Worm (Caenorhabditis elegans) whole organism, L1 larva: ENCODE measurements around the gene suex-1.

Experiments
- C04F5.9 ChIP-seq: sonication (generic microtip); optimal IDR thresholded peaks from 2 replicates; lab custom pipeline; 2016; ENCODE audit warnings: missing genetic modification characterization, missing compliant biosample characterization
- C16A3.4 ChIP-seq: fragments of 150-350 bp; optimal IDR thresholded peaks from 2 replicates; lab custom pipeline; 2014; ENCODE audit warnings: missing biosample characterization, missing genetic modification characterization
- C34B4.2 ChIP-seq: sonication (generic microtip); optimal IDR thresholded peaks from 2 replicates; lab custom pipeline; 2017; ENCODE audit warnings: mild to moderate bottlenecking, missing genetic modification characterization, missing compliant biosample characterization
- F16B12.6 ChIP-seq: fragments of 150-350 bp; optimal IDR thresholded peaks from 2 replicates; lab custom pipeline; 2014; ENCODE audit warnings: missing biosample characterization, missing genetic modification characterization
- Y116A8C.19 ChIP-seq: sonication (generic microtip); optimal IDR thresholded peaks from 2 replicates; lab custom pipeline; 2016; ENCODE audit warnings: missing compliant biosample characterization, missing genetic modification characterization, borderline replicate concordance
- aha-1 ChIP-seq: fragments of 150-350 bp; optimal IDR thresholded peaks from 2 replicates; lab custom pipeline; 2014; ENCODE audit warnings: missing biosample characterization, missing genetic modification characterization
- alr-1 ChIP-seq: fragments of 200-800 bp; sonication (Bioruptor generic); optimal IDR thresholded peaks from 2 replicates; lab custom pipeline; 2018; ENCODE audit warnings: borderline replicate concordance, mild to moderate bottlenecking, missing genetic modification characterization, missing compliant biosample characterization
- aly-2 ChIP-seq: fragments of 150-350 bp; optimal IDR thresholded peaks from 2 replicates; lab custom pipeline; 2014; ENCODE audit warnings: missing biosample characterization, missing genetic modification characterization
- ama-1 ChIP-seq: fragments of 150-350 bp; optimal IDR thresholded peaks from 2 replicates; lab custom pipeline; 2014
- ceh-63 ChIP-seq: fragments of 200-800 bp; sonication (Bioruptor generic); optimal IDR thresholded peaks from 2 replicates; lab custom pipeline; 2018; ENCODE audit warnings: mild to moderate bottlenecking, missing genetic modification characterization, missing compliant biosample characterization
- ceh-82 ChIP-seq, 3 experiments: fragments of 150-350 bp in 1 of 3; sonication (generic microtip) in 2 of 3; optimal IDR thresholded peaks; 2 replicates each; lab custom pipeline; 2014 to 2017; ENCODE audit warnings: missing biosample characterization in 3 of 3, missing genetic modification characterization in 3 of 3
- ceh-88 ChIP-seq: fragments of 200-800 bp; sonication (Bioruptor generic); IDR thresholded peaks from 2 replicates; pipeline ENCODE4 v1.3.6; 2022; ENCODE audit warnings: missing genetic modification characterization, missing compliant biosample characterization
- ces-1 ChIP-seq: fragments of 150-350 bp; optimal IDR thresholded peaks from 2 replicates; lab custom pipeline; 2014; ENCODE audit warnings: missing biosample characterization, missing genetic modification reagents, missing genetic modification characterization
- dpl-1 ChIP-seq, 3 experiments: fragments of 150-350 bp in 2 of 3; sonication (generic microtip) in 1 of 3; optimal IDR thresholded peaks; 2 replicates each; lab custom pipeline; 2014 to 2017; ENCODE audit warnings: missing biosample characterization in 3 of 3, missing genetic modification characterization in 3 of 3, missing genetic modification reagents in 3 of 3
- efl-1 ChIP-seq, 4 experiments: fragments of 150-350 bp; optimal IDR thresholded peaks in 3 of 4; peaks in 1 of 4; 1 replicate in 1 of 4; 2 replicates in 3 of 4; lab custom pipeline; 2014; ENCODE audit warnings: missing biosample characterization in 2 of 4, missing genetic modification characterization in 2 of 4, missing genetic modification reagents in 2 of 4
- efl-3 ChIP-seq: fragments of 200-800 bp; sonication (Bioruptor generic); optimal IDR thresholded peaks from 2 replicates; lab custom pipeline; 2018; ENCODE audit warnings: mild to moderate bottlenecking, missing genetic modification characterization, missing compliant biosample characterization
- elt-2 ChIP-seq: sonication (generic microtip); optimal IDR thresholded peaks from 2 replicates; lab custom pipeline; 2016; ENCODE audit warnings: missing genetic modification characterization, mild to moderate bottlenecking, inconsistent platforms, missing compliant biosample characterization, missing genetic modification reagents
- ets-5 ChIP-seq: fragments of 200-800 bp; sonication (Bioruptor generic); IDR thresholded peaks from 2 replicates; pipeline ENCODE4 v1.3.6; 2022; ENCODE audit warnings: missing genetic modification characterization, missing compliant biosample characterization
- fkh-10 ChIP-seq: sonication (generic microtip); optimal IDR thresholded peaks from 2 replicates; lab custom pipeline; 2017; ENCODE audit warnings: missing biosample characterization, missing genetic modification reagents, missing genetic modification characterization
- fkh-4 ChIP-seq: sonication (generic microtip); optimal IDR thresholded peaks from 2 replicates; lab custom pipeline; 2016; ENCODE audit warnings: missing compliant biosample characterization, missing genetic modification characterization, borderline replicate concordance
- fkh-8 ChIP-seq: sonication (generic microtip); optimal IDR thresholded peaks from 2 replicates; lab custom pipeline; 2016; ENCODE audit warnings: mild to moderate bottlenecking, missing genetic modification characterization, missing compliant biosample characterization
- grh-1 ChIP-seq: fragments of 200-800 bp; sonication (Bioruptor generic); IDR thresholded peaks from 2 replicates; pipeline ENCODE4 v1.3.6; 2022; ENCODE audit warnings: missing genetic modification reagents, missing genetic modification characterization, missing compliant biosample characterization
- hlh-17 ChIP-seq: fragments of 200-800 bp; sonication (Bioruptor generic); optimal IDR thresholded peaks from 2 replicates; lab custom pipeline; 2018; ENCODE audit warnings: missing genetic modification characterization, mild to moderate bottlenecking, missing compliant biosample characterization, moderate library complexity, borderline replicate concordance
- irx-1 ChIP-seq: sonication (generic microtip); optimal IDR thresholded peaks from 2 replicates; lab custom pipeline; 2016; ENCODE audit warnings: missing genetic modification characterization, missing compliant biosample characterization
- jun-1 ChIP-seq: fragments of 150-350 bp; optimal IDR thresholded peaks from 2 replicates; lab custom pipeline; 2014; ENCODE audit warnings: missing biosample characterization, missing genetic modification reagents, missing genetic modification characterization
- lin-15B ChIP-seq: fragments of 150-350 bp; sonication (generic microtip); optimal IDR thresholded peaks from 3 replicates; lab custom pipeline; 2014; ENCODE audit warnings: missing biosample characterization, missing genetic modification characterization
- lin-35 ChIP-seq, 2 experiments: fragments of 150-350 bp; optimal IDR thresholded peaks; 2 replicates each; lab custom pipeline; 2014; ENCODE audit warnings: missing biosample characterization in 2 of 2, missing genetic modification characterization in 2 of 2, missing genetic modification reagents in 2 of 2
- lir-3 ChIP-seq: sonication (generic microtip); optimal IDR thresholded peaks from 2 replicates; lab custom pipeline; 2016; ENCODE audit warnings: mild to moderate bottlenecking, missing genetic modification characterization, moderate library complexity, missing compliant biosample characterization; ENCODE audit not compliant: poor library complexity
- lsy-2 ChIP-seq, 2 experiments: fragments of 150-350 bp; optimal IDR thresholded peaks; 2 replicates each; lab custom pipeline; 2014; ENCODE audit warnings: missing biosample characterization in 2 of 2, missing genetic modification characterization in 2 of 2
- mep-1 ChIP-seq: fragments of 150-350 bp; optimal IDR thresholded peaks from 2 replicates; lab custom pipeline; 2014; ENCODE audit warnings: missing biosample characterization, missing genetic modification characterization
- nhr-12 ChIP-seq: sonication (generic microtip); optimal IDR thresholded peaks from 2 replicates; lab custom pipeline; 2017; ENCODE audit warnings: missing biosample characterization, missing genetic modification characterization
- nhr-237 ChIP-seq: fragments of 150-350 bp; optimal IDR thresholded peaks from 2 replicates; lab custom pipeline; 2014; ENCODE audit warnings: missing biosample characterization, missing genetic modification characterization
- nhr-28 ChIP-seq: fragments of 150-350 bp; optimal IDR thresholded peaks from 2 replicates; lab custom pipeline; 2014; ENCODE audit warnings: missing biosample characterization, missing genetic modification characterization
- nhr-47 ChIP-seq: sonication (generic microtip); optimal IDR thresholded peaks from 2 replicates; lab custom pipeline; 2016; ENCODE audit warnings: mild to moderate bottlenecking, missing genetic modification characterization, moderate library complexity, missing compliant biosample characterization
- nhr-76 ChIP-seq: sonication (generic microtip); optimal IDR thresholded peaks from 2 replicates; lab custom pipeline; 2017; ENCODE audit warnings: missing biosample characterization, missing genetic modification characterization
- nhr-84 ChIP-seq: sonication (generic microtip); optimal IDR thresholded peaks from 2 replicates; lab custom pipeline; 2017; ENCODE audit warnings: missing biosample characterization, missing genetic modification characterization
- nhr-90 ChIP-seq: sonication (generic microtip); optimal IDR thresholded peaks from 2 replicates; lab custom pipeline; 2016; ENCODE audit warnings: mild to moderate bottlenecking, missing genetic modification characterization, missing compliant biosample characterization; ENCODE audit not compliant: poor library complexity
- pax-3 ChIP-seq: fragments of 200-800 bp; sonication (Bioruptor generic); optimal IDR thresholded peaks from 2 replicates; lab custom pipeline; 2018; ENCODE audit warnings: mild to moderate bottlenecking, missing genetic modification characterization, moderate library complexity, missing compliant biosample characterization
- pqm-1 ChIP-seq: sonication (generic microtip); optimal IDR thresholded peaks from 3 replicates; lab custom pipeline; 2017; ENCODE audit warnings: missing biosample characterization, missing genetic modification characterization
- snu-23 ChIP-seq: sonication (generic microtip); optimal IDR thresholded peaks from 2 replicates; lab custom pipeline; 2016; ENCODE audit warnings: missing genetic modification characterization, missing compliant biosample characterization
- sox-4 ChIP-seq: sonication (generic microtip); optimal IDR thresholded peaks from 2 replicates; lab custom pipeline; 2016; ENCODE audit warnings: missing genetic modification characterization, missing compliant biosample characterization
- sup-37 ChIP-seq: fragments of 200-800 bp; sonication (Bioruptor generic); optimal IDR thresholded peaks from 2 replicates; lab custom pipeline; 2018; ENCODE audit warnings: mild to moderate bottlenecking, missing genetic modification characterization, missing compliant biosample characterization
- swsn-7 ChIP-seq: sonication (generic microtip); optimal IDR thresholded peaks from 2 replicates; lab custom pipeline; 2016; ENCODE audit warnings: missing genetic modification characterization, missing compliant biosample characterization
- tbx-2 ChIP-seq: sonication (generic microtip); optimal IDR thresholded peaks from 2 replicates; lab custom pipeline; 2016; ENCODE audit warnings: missing genetic modification characterization, missing compliant biosample characterization
- unc-130 ChIP-seq: fragments of 150-350 bp; optimal IDR thresholded peaks from 2 replicates; lab custom pipeline; 2017; ENCODE audit warnings: missing biosample characterization, missing genetic modification characterization, inconsistent platforms
- unc-30 ChIP-seq: sonication (generic microtip); optimal IDR thresholded peaks from 2 replicates; lab custom pipeline; 2017; ENCODE audit warnings: missing biosample characterization, missing genetic modification characterization
- unc-62 ChIP-seq: fragments of 150-350 bp; optimal IDR thresholded peaks from 2 replicates; lab custom pipeline; 2014; ENCODE audit warnings: missing biosample characterization, missing genetic modification reagents, missing genetic modification characterization
- unc-86 ChIP-seq: sonication (generic microtip); optimal IDR thresholded peaks from 2 replicates; lab custom pipeline; 2016; ENCODE audit warnings: missing genetic modification characterization, missing compliant biosample characterization
- xbp-1 ChIP-seq: sonication (generic microtip); optimal IDR thresholded peaks from 2 replicates; lab custom pipeline; 2016; ENCODE audit warnings: missing genetic modification characterization, missing compliant biosample characterization
- zag-1 ChIP-seq: fragments of 150-350 bp; optimal IDR thresholded peaks from 2 replicates; lab custom pipeline; 2014; ENCODE audit warnings: missing biosample characterization, missing genetic modification characterization
- ztf-4 ChIP-seq: fragments of 150-350 bp; optimal IDR thresholded peaks from 2 replicates; lab custom pipeline; 2014; ENCODE audit warnings: missing biosample characterization, missing genetic modification characterization

Gene suex-1

DNA sequence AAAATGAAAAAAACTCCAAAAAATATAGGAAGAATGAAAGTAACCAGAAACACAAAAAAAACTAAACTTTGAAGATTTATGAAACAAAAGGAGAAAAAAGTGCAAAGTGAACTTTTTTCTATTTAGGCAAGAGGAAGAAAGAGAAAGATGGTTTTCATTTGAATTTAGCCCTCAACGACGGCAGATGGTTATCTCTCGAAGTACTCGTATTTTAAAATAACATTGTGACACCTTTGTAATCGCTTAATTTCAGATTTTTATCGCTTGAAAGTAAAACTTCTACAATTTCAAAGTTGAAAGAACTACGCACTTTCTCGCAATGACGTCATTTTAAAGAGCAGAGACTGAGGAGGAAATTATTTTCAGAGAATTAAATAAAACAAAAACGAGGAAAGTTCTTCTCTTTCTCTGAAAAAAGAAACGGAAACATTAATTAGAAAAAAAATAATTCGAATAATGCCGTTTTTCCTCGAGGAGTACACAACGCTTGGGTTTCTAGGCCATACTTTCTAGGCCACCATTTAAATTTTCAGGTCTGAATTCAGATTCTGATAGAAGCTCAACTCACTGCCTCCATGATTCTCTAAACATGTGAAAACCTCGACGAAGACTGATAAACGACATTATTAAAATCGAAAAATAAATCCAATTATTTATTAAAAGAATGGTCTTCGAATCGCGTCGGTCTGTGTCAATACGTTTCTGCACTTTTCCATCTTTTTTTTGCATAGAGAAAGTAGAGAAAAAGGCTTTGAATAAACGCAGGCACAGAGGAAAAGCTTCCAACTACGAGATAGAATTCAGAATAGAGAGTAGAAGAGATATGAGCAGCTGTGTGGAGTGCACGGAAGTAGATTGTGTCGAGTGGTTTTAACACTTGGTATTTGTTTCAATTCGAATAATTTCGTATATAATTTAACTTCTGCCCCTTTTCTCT lies 13.6 kb upstream of the suex-1 start (continued):
- TF ChIP-seq unc-86 (tag; lab: Kevin White, UChicago) (peak; percentile 34), ama-1 (no peak), xbp-1 (tag; lab: Kevin White, UChicago) (peak; percentile 1), C16A3.4 (tag; lab: Kevin White, UChicago) (no peak), unc-62 (GFP tag; lab: Kevin White, UChicago) (no peak), ztf-4 (tag; lab: Kevin White, UChicago) (no peak), aly-2 (tag; lab: Kevin White, UChicago) (no peak), fkh-4 (peak; percentile 53), dpl-1 (GFP tag; optimal IDR thresholded peaks at IDR 0.05; lab: Kevin White, UChicago) (peak in 1 of 3 experiments; percentile 39), nhr-76 (tag; lab: Kevin White, UChicago) (no peak), zag-1 (no peak), aha-1 (no peak), fkh-10 (GFP tag; lab: Kevin White, UChicago) (no peak), nhr-47 (tag; lab: Kevin White, UChicago) (peak; percentile 59), nhr-12 (tag; lab: Kevin White, UChicago) (no peak), C04F5.9 (tag; lab: Kevin White, UChicago) (peak; percentile 40), mep-1 (peak; percentile 15), lin-15B (tag; lab: Kevin White, UChicago) (no peak), lir-3 (tag; lab: Kevin White, UChicago) (peak; percentile 54), nhr-84 (tag; lab: Kevin White, UChicago) (no peak), swsn-7 (peak; percentile 17), snu-23 (peak; percentile 17), Y116A8C.19 (tag; lab: Kevin White, UChicago) (no peak), nhr-28 (tag; lab: Kevin White, UChicago) (no peak), sox-4 (tag; lab: Kevin White, UChicago) (no peak), C34B4.2 (no peak), ceh-63 (no peak), lin-35 (GFP tag; optimal IDR thresholded peaks at IDR 0.05; lab: Kevin White, UChicago) (peak in 1 of 2 experiments; percentile 24), nhr-90 (no peak), unc-30 (tag; lab: Kevin White, UChicago) (no peak), ces-1 (GFP tag; lab: Kevin White, UChicago) (no peak), pax-3 (tag; lab: Kevin White, UChicago) (no peak), nhr-237 (tag; lab: Kevin White, UChicago) (no peak), sup-37 (GFP tag; lab: Kevin White, UChicago) (no peak), efl-1 (optimal IDR thresholded peaks at IDR 0.05; lab: Kevin White, UChicago) (peak; percentile 37 to 40), efl-1 (GFP tag; optimal IDR thresholded peaks at IDR 0.05 in 1 of 2; lab: Kevin White, UChicago) (peak; percentile 32 to 82), ceh-82 (tag; optimal IDR thresholded peaks at IDR 0.05; lab: Kevin White, UChicago) (peak in 1 of 3 experiments; percentile 5), grh-1 (GFP tag; lab: Robert Waterston, UW) (no peak), lsy-2 (tag; optimal IDR thresholded peaks at IDR 0.05; lab: Kevin White, UChicago) (peak in 1 of 2 experiments; percentile 48), F16B12.6 (tag; lab: Kevin White, UChicago) (no peak), ets-5 (GFP tag; lab: Robert Waterston, UW) (no peak), hlh-17 (no peak), fkh-8 (tag; lab: Kevin White, UChicago) (peak; percentile 39), jun-1 (tag; lab: Kevin White, UChicago) (no peak), irx-1 (tag; lab: Kevin White, UChicago) (peak; percentile 71), pqm-1 (no peak), unc-130 (tag; lab: Kevin White, UChicago) (no peak), tbx-2 (tag; lab: Kevin White, UChicago) (no peak), ceh-88 (peak; percentile 37; the same call in 1 of the 2 replicates), alr-1 (no peak), elt-2 (peak; percentile 15), efl-3 (GFP tag; lab: Kevin White, UChicago) (no peak)
